Worm (Caenorhabditis elegans): ENCODE results near the gene clp-6.

DNA sequence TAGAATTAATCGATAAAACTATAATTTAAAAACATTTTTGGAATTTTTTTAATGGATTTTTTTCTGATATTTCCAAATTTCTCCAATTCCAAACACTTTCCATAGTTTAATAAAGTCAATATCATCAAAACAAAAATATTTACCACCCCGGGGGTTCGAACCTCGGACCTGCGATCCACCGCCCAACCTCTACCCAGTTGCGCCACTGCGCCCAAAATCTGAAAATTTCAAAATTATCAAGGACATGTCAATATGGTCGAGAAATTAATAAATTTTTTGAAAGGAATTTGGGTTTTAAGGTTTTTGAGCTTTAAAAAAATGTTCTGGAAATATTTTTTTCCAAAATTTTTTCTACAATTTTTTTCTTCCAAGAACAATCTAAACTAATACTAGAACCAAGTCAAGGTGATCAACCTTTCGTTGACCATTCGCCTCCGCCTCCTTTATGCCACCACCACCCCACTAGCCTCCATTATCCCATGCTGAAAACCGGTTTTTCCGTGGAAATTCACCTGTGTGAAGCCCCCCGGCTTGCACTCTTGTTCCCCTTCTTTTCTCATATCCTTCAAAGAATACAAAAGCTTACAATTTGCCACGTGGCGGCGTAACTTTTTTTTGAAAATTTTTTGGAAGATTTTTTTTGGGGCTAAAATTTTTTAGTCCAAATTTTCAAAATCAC lies 53.1 kb downstream of the clp-6 start:
- TF ChIP-seq F57A8.1 (GFP tag; optimal IDR thresholded peaks at IDR 0.05) (no peak), ets-4 (GFP tag; optimal IDR thresholded peaks at IDR 0.05) (no peak), lag-1 (GFP tag; IDR thresholded peaks at IDR 0.05) (no peak), nfya-1 (tag; optimal IDR thresholded peaks at IDR 0.05; ENCODE audit: borderline replicate concordance, insufficient read depth) (no peak), rcor-1 (GFP tag; IDR thresholded peaks at IDR 0.05) (no peak), chd-7 (tag; optimal IDR thresholded peaks at IDR 0.05) (no peak), C06A6.2 (GFP tag; conservative IDR thresholded peaks at IDR 0.05) (no peak), pha-4 (tag; optimal IDR thresholded peaks at IDR 0.05) (no peak), sptf-2 (GFP tag; optimal IDR thresholded peaks at IDR 0.05) (no peak), nhr-90 (tag; optimal IDR thresholded peaks at IDR 0.05) (no peak), nhr-27 (tag; optimal IDR thresholded peaks at IDR 0.05) (no peak), Y79H2A.3 (GFP tag; conservative IDR thresholded peaks at IDR 0.05) (no peak), snpc-1.1 (tag; optimal IDR thresholded peaks at IDR 0.05; ENCODE audit: insufficient read depth) (no peak)
